Fruit fly (Drosophila melanogaster) whole organism: ENCODE data around the gene Npc2b.

Experiments
- EcR ChIP-seq, 2 experiments: fragments of >200 bp; optimal IDR thresholded peaks; 2 replicates each; lab custom pipeline; 2017; ENCODE audit warnings: missing biosample characterization in 2 of 2, missing genetic modification characterization in 2 of 2, missing genetic modification reagents in 2 of 2
- psq ChIP-seq: fragments of >200 bp; optimal IDR thresholded peaks from 2 replicates; lab custom pipeline; 2017
- usp ChIP-seq: fragments of >200 bp; optimal IDR thresholded peaks from 2 replicates; lab custom pipeline; 2017; ENCODE audit warnings: missing biosample characterization, missing genetic modification characterization, mixed read lengths

dm6 chr3R:14107597-14107996 lies 18.3 kb downstream of the Npc2b start:
- TF ChIP-seq psq (lab: Kevin White, UChicago) (no peak), usp (GFP tag; lab: Kevin White, UChicago) (no peak), EcR (GFP tag; optimal IDR thresholded peaks at IDR 0.05; lab: Kevin White, UChicago) (no peak)
